Worm (Caenorhabditis elegans): ENCODE measurements around the gene Y69E1A.1.
"Not testable (repeated sequence)": the region's sequence is repeated elsewhere in the genome, so short reads cannot be mapped to it uniquely, and the experiment has no call there.

Y69E1A.1 gene

ce11 chrIV:10957583-10958229 lies 9.0 kb upstream of the Y69E1A.1 start, which contains the start of gene Y69E1A.5:
TSS of gene Y69E1A.5 (minus strand) at chrIV:10957655.
- TF ChIP-seq ceh-20 (GFP tag; IDR thresholded peaks at IDR 0.05) (no peak), nhr-41 (GFP tag; IDR thresholded peaks at IDR 0.05) (no peak), duxl-1 (tag; optimal IDR thresholded peaks at IDR 0.05; ENCODE audit: poor library complexity) (no peak), saeg-2 (GFP tag; IDR thresholded peaks at IDR 0.05) (no peak), fkh-10 (GFP tag; optimal IDR thresholded peaks at IDR 0.05) (no peak), lin-13 (GFP tag; optimal IDR thresholded peaks at IDR 0.05) (no peak), ctbp-1 (GFP tag; IDR thresholded peaks at IDR 0.05) (no peak), unc-62 (GFP tag; optimal IDR thresholded peaks at IDR 0.05 in 1 of 2) (peak in 1 of 2 experiments; percentile 97), unc-62 (tag; optimal IDR thresholded peaks at IDR 0.05) (no peak), ceh-44 (GFP tag; IDR thresholded peaks at IDR 0.05) (no peak), lin-39 (tag; optimal IDR thresholded peaks at IDR 0.05) (no peak), Y48G9A.11 (GFP tag; IDR thresholded peaks at IDR 0.05) (no peak), madf-5 (GFP tag; IDR thresholded peaks at IDR 0.05) (no peak), daf-16 (GFP tag; optimal IDR thresholded peaks at IDR 0.05) (peak in 1 of 2 experiments; percentile 41), daf-16 (tag; optimal IDR thresholded peaks at IDR 0.05) (no peak)

- TF ChIP-seq F37D6.2 (tag; optimal IDR thresholded peaks at IDR 0.05); hlh-30 (tag; optimal IDR thresholded peaks at IDR 0.05; ENCODE audit: insufficient read depth); F44E2.7 (GFP tag; IDR thresholded peaks at IDR 0.05): not testable (repeated sequence)
Measured at ce11 chrIV:10954955-10955354, 6.3 kb upstream of the Y69E1A.1 start, which contains the start of gene Y69E1A.4. TSS of gene Y69E1A.4 (plus strand) at chrIV:10955255.

- no peak for TF ChIP-seq F49E8.2 (tag; optimal IDR thresholded peaks at IDR 0.05; ENCODE audit: borderline replicate concordance)
Measured at ce11 chrIV:10951997-10952396, 3.3 kb upstream of the Y69E1A.1 start, which contains the start of gene Y69E1A.3. TSS of gene Y69E1A.3 (plus strand) at chrIV:10952297.

ce11 chrIV:10950363-10951214 lies 1.9 kb upstream of the Y69E1A.1 start:
- TF ChIP-seq unc-62 (GFP tag; optimal IDR thresholded peaks at IDR 0.05 in 1 of 2) (peak in 1 of 2 experiments; percentile 92), unc-62 (tag; optimal IDR thresholded peaks at IDR 0.05) (no peak), gei-8 (GFP tag; optimal IDR thresholded peaks at IDR 0.05) (peak; percentile 16), zip-11 (GFP tag; IDR thresholded peaks at IDR 0.05) (no peak)

- TF ChIP-seq nhr-10 (tag; optimal IDR thresholded peaks at IDR 0.05) (no peak), aly-2 (tag; optimal IDR thresholded peaks at IDR 0.05) (no peak), fkh-10 (GFP tag; optimal IDR thresholded peaks at IDR 0.05) (no peak), mdl-1 (tag; optimal IDR thresholded peaks at IDR 0.05) (no peak), mxl-3 (GFP tag; optimal IDR thresholded peaks at IDR 0.05) (no peak), spr-1 (tag; optimal IDR thresholded peaks at IDR 0.05) (no peak), Y48G9A.11 (GFP tag; IDR thresholded peaks at IDR 0.05) (no peak), zfp-2 (tag; optimal IDR thresholded peaks at IDR 0.05) (no peak), nhr-28 (tag; optimal IDR thresholded peaks at IDR 0.05) (no peak), zip-2 (tag; optimal IDR thresholded peaks at IDR 0.05) (no peak), ceh-62 (tag; optimal IDR thresholded peaks at IDR 0.05) (no peak), ceh-44 (GFP tag; IDR thresholded peaks at IDR 0.05) (no peak), rbr-2 (tag; optimal IDR thresholded peaks at IDR 0.05) (no peak)
Measured at ce11 chrIV:10949510-10949909, 813 bp upstream of the Y69E1A.1 start, which contains the start of gene nsph-3.1. TSS of gene nsph-3.1 (plus strand) at chrIV:10949810.
